Worm (Caenorhabditis elegans) whole organism, L1 larva: ENCODE measurements around the gene srlf-16.

Experiments used
- alr-1 ChIP-seq: fragments of 200-800 bp; sonication (Bioruptor generic); optimal IDR thresholded peaks from 2 replicates; lab custom pipeline; 2018; ENCODE audit warnings: borderline replicate concordance, mild to moderate bottlenecking, missing genetic modification characterization, missing compliant biosample characterization
- aly-2 ChIP-seq: fragments of 150-350 bp; optimal IDR thresholded peaks from 2 replicates; lab custom pipeline; 2014; ENCODE audit warnings: missing biosample characterization, missing genetic modification characterization
- ama-1 ChIP-seq: fragments of 150-350 bp; optimal IDR thresholded peaks from 2 replicates; lab custom pipeline; 2014
- elt-3 ChIP-seq, 6 experiments: fragments of 150-350 bp in 1 of 6; sonication (generic microtip); optimal IDR thresholded peaks; 2 replicates each; lab custom pipeline; 2017 to 2018; ENCODE audit warnings: missing biosample characterization in 6 of 6, missing genetic modification characterization in 6 of 6, inconsistent platforms in 1 of 6
- hlh-17 ChIP-seq: fragments of 200-800 bp; sonication (Bioruptor generic); optimal IDR thresholded peaks from 2 replicates; lab custom pipeline; 2018; ENCODE audit warnings: missing genetic modification characterization, mild to moderate bottlenecking, missing compliant biosample characterization, moderate library complexity, borderline replicate concordance
- lsy-2 ChIP-seq, 2 experiments: fragments of 150-350 bp; optimal IDR thresholded peaks; 2 replicates each; lab custom pipeline; 2014; ENCODE audit warnings: missing biosample characterization in 2 of 2, missing genetic modification characterization in 2 of 2
- pqm-1 ChIP-seq: sonication (generic microtip); optimal IDR thresholded peaks from 3 replicates; lab custom pipeline; 2017; ENCODE audit warnings: missing biosample characterization, missing genetic modification characterization
- zag-1 ChIP-seq: fragments of 150-350 bp; optimal IDR thresholded peaks from 2 replicates; lab custom pipeline; 2014; ENCODE audit warnings: missing biosample characterization, missing genetic modification characterization

ce11 chrV:8104473-8104872, at the start of gene srlf-16:
- TF ChIP-seq elt-3 (tag; optimal IDR thresholded peaks at IDR 0.05; lab: Kevin White, UChicago) (no peak), zag-1 (no peak), lsy-2 (tag; optimal IDR thresholded peaks at IDR 0.05; lab: Kevin White, UChicago) (no peak), pqm-1 (tag; lab: Kevin White, UChicago) (no peak), hlh-17 (GFP tag; lab: Kevin White, UChicago) (no peak), ama-1 (lab: Kevin White, UChicago) (no peak), aly-2 (no peak), alr-1 (tag; lab: Kevin White, UChicago) (no peak)
